Worm (Caenorhabditis elegans): Measurements from ENCODE around the gene srbc-8.
A peak's percentile ranks its signal among the peaks of the same experiment; 100 is the strongest.

The srbc-8 gene

ce11 chrV:7437538-7437937 is 47.4 kb downstream of the srbc-8 start, which contains the start of gene F25E5.9:
TSS of gene F25E5.9 (minus strand) at chrV:7437919.
- peak; percentile 52 for TF ChIP-seq Y55F3AM.14 (GFP tag; optimal IDR thresholded peaks at IDR 0.05)
- no peak for TF ChIP-seq nhr-23 (tag; optimal IDR thresholded peaks at IDR 0.05)
- peak; percentile 18 for TF ChIP-seq nhr-129 (tag; optimal IDR thresholded peaks at IDR 0.05)
- TF ChIP-seq F13H6.1 (tag; optimal IDR thresholded peaks at IDR 0.05), result peak; percentile 1
- peak; percentile 65 for TF ChIP-seq C34F6.9 (tag; optimal IDR thresholded peaks at IDR 0.05)
- peak in 1 of 2 experiments; percentile 43 for TF ChIP-seq mdl-1 (tag; optimal IDR thresholded peaks at IDR 0.05)
- no peak for TF ChIP-seq nhr-21 (tag; optimal IDR thresholded peaks at IDR 0.05)
- peak in 1 of 2 experiments; percentile 34 for TF ChIP-seq lsy-2 (tag; optimal IDR thresholded peaks at IDR 0.05)
- TF ChIP-seq sma-3 (GFP tag; optimal IDR thresholded peaks at IDR 0.05), result no peak
- no peak for TF ChIP-seq skn-1 (tag; optimal IDR thresholded peaks at IDR 0.05)
- peak; percentile 62 for TF ChIP-seq sem-4 (tag; optimal IDR thresholded peaks at IDR 0.05)
- no peak for TF ChIP-seq lin-11 (tag; optimal IDR thresholded peaks at IDR 0.05)
- no peak for TF ChIP-seq nhr-6 (tag; optimal IDR thresholded peaks at IDR 0.05)
- TF ChIP-seq ztf-1 (GFP tag; conservative IDR thresholded peaks at IDR 0.05), result no peak
- TF ChIP-seq ama-1 (optimal IDR thresholded peaks at IDR 0.05), result peak; percentile 51
- peak; percentile 70 for TF ChIP-seq unc-55 (GFP tag; optimal IDR thresholded peaks at IDR 0.05)

ce11 chrV:7436911-7437310 is 48.0 kb downstream of the srbc-8 start:
- TF ChIP-seq mbf-1 (tag; optimal IDR thresholded peaks at IDR 0.05), result no peak
- TF ChIP-seq nhr-23 (tag; optimal IDR thresholded peaks at IDR 0.05), result no peak
- TF ChIP-seq nhr-6 (tag; optimal IDR thresholded peaks at IDR 0.05), result no peak
- no peak for TF ChIP-seq elt-1 (tag; optimal IDR thresholded peaks at IDR 0.05)
- no peak for TF ChIP-seq nhr-237 (tag; optimal IDR thresholded peaks at IDR 0.05)
- TF ChIP-seq sem-4 (tag; optimal IDR thresholded peaks at IDR 0.05), result no peak
- TF ChIP-seq nhr-77 (tag; optimal IDR thresholded peaks at IDR 0.05), result no peak
- TF ChIP-seq snpc-4 (tag; optimal IDR thresholded peaks at IDR 0.05), result no peak
- no peak for TF ChIP-seq egl-27 (tag; optimal IDR thresholded peaks at IDR 0.05)
- TF ChIP-seq ztf-4 (tag; optimal IDR thresholded peaks at IDR 0.05), result peak; percentile 5
- no peak for TF ChIP-seq nhr-11 (tag; optimal IDR thresholded peaks at IDR 0.05)
- peak; percentile 81 for TF ChIP-seq nhr-25 (tag; optimal IDR thresholded peaks at IDR 0.05)
- TF ChIP-seq nhr-10 (tag; optimal IDR thresholded peaks at IDR 0.05), result no peak
- peak; percentile 98 for TF ChIP-seq ama-1 (optimal IDR thresholded peaks at IDR 0.05)
- TF ChIP-seq lin-39 (tag; optimal IDR thresholded peaks at IDR 0.05), result no peak
- peak; percentile 94 for TF ChIP-seq nhr-21 (tag; optimal IDR thresholded peaks at IDR 0.05)
- TF ChIP-seq fos-1 (tag; optimal IDR thresholded peaks at IDR 0.05), result peak; percentile 31
- TF ChIP-seq ztf-1 (GFP tag; conservative IDR thresholded peaks at IDR 0.05), result no peak
- TF ChIP-seq peb-1 (tag; optimal IDR thresholded peaks at IDR 0.05), result no peak
- peak; percentile 72 for TF ChIP-seq sma-3 (GFP tag; optimal IDR thresholded peaks at IDR 0.05)
- TF ChIP-seq mdl-1 (tag; optimal IDR thresholded peaks at IDR 0.05), result no peak
- no peak for TF ChIP-seq unc-62 (GFP tag; optimal IDR thresholded peaks at IDR 0.05)
- no peak for TF ChIP-seq skn-1 (tag; optimal IDR thresholded peaks at IDR 0.05)
- peak; percentile 59 for TF ChIP-seq nhr-129 (tag; optimal IDR thresholded peaks at IDR 0.05)
- TF ChIP-seq zag-1 (tag; optimal IDR thresholded peaks at IDR 0.05), result no peak
- TF ChIP-seq lin-11 (tag; optimal IDR thresholded peaks at IDR 0.05), result no peak
- TF ChIP-seq ZK546.5 (tag; optimal IDR thresholded peaks at IDR 0.05), result no peak
- TF ChIP-seq Y55F3AM.14 (GFP tag; optimal IDR thresholded peaks at IDR 0.05), result no peak
- no peak for TF ChIP-seq F13H6.1 (tag; optimal IDR thresholded peaks at IDR 0.05)
- peak; percentile 45 for TF ChIP-seq C34F6.9 (tag; optimal IDR thresholded peaks at IDR 0.05)
- TF ChIP-seq gmeb-1 (tag; optimal IDR thresholded peaks at IDR 0.05), result peak; percentile 26
- no peak for TF ChIP-seq elt-3 (tag; optimal IDR thresholded peaks at IDR 0.05)
- TF ChIP-seq ztf-11 (tag; optimal IDR thresholded peaks at IDR 0.05), result no peak
- TF ChIP-seq lin-13 (GFP tag; optimal IDR thresholded peaks at IDR 0.05), result no peak
- no peak for TF ChIP-seq unc-55 (GFP tag; optimal IDR thresholded peaks at IDR 0.05)
- TF ChIP-seq R02D3.7 (tag; optimal IDR thresholded peaks at IDR 0.05), result no peak
- TF ChIP-seq sma-9 (GFP tag; optimal IDR thresholded peaks at IDR 0.05), result peak; percentile 52
- TF ChIP-seq sma-9 (tag; optimal IDR thresholded peaks at IDR 0.05), result no peak
- no peak for TF ChIP-seq dmd-4 (tag; optimal IDR thresholded peaks at IDR 0.05)
- TF ChIP-seq ceh-16 (tag; optimal IDR thresholded peaks at IDR 0.05), result no peak
- TF ChIP-seq blmp-1 (tag; optimal IDR thresholded peaks at IDR 0.05; ENCODE audit: insufficient read depth), result peak; percentile 59
- no peak for TF ChIP-seq alr-1 (tag; optimal IDR thresholded peaks at IDR 0.05)
- peak; percentile 30 for TF ChIP-seq crh-2 (tag; optimal IDR thresholded peaks at IDR 0.05)
- no peak for TF ChIP-seq ceh-82 (tag; optimal IDR thresholded peaks at IDR 0.05)
- TF ChIP-seq aly-2 (tag; optimal IDR thresholded peaks at IDR 0.05), result no peak
- no peak for TF ChIP-seq unc-39 (tag; optimal IDR thresholded peaks at IDR 0.05)
- TF ChIP-seq lsy-2 (tag; optimal IDR thresholded peaks at IDR 0.05), result peak in 1 of 2 experiments; percentile 5
- no peak for TF ChIP-seq mab-5 (tag; optimal IDR thresholded peaks at IDR 0.05)
- no peak for TF ChIP-seq nhr-12 (tag; optimal IDR thresholded peaks at IDR 0.05)
